Worm (Caenorhabditis elegans): ENCODE results near the gene nhr-43.

The nhr-43 gene

DNA sequence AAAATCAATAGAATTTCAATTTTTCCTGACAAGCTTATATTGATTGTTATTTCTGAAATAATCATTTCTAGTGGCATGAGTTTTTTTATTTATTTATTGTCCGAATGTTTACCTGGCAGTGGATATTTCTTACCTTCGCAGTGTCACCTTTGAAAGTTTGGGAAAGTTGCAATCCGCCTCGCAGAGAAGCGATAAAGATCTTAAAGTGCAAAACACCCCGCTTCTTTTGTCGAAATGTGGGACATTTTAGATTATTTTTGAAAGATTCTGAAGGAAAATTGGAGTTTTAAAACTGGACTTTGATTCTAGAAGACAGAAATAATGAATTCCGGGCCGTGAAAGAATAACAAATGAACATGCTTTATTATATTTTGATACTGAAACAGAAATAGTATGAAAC lies 9.3 kb downstream of the nhr-43 start:
- TF ChIP-seq pha-4 (tag; optimal IDR thresholded peaks at IDR 0.05) = no peak

DNA sequence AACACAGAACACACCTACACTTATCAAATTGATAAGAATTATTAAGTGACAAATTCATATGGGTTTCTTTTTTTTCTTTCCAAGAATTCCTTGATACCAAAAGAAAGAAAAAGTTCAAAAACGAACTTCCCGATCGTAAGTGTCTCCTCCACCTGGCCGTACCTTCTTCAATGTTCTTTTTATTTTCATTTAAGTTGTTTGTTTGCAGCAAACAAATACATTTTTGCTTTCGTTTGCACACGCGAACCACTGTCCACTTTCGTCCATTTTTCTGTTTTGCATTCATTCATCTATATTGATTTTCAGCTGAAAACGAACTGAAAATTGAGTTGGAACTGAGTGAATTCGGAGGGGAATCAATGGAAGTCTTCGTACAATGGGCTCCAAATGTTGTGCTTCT lies 12.3 kb downstream of the nhr-43 start, which contains the start of gene VZK822L.2:
VZK822L.2 (plus strand) TSS at position 301 of the 400 bp plus-strand sequence.
- TF ChIP-seq M03D4.4 (tag; optimal IDR thresholded peaks at IDR 0.05) (no peak), cnd-1 (tag; optimal IDR thresholded peaks at IDR 0.05) (no peak), hlh-1 (tag; optimal IDR thresholded peaks at IDR 0.05) (no peak)

DNA sequence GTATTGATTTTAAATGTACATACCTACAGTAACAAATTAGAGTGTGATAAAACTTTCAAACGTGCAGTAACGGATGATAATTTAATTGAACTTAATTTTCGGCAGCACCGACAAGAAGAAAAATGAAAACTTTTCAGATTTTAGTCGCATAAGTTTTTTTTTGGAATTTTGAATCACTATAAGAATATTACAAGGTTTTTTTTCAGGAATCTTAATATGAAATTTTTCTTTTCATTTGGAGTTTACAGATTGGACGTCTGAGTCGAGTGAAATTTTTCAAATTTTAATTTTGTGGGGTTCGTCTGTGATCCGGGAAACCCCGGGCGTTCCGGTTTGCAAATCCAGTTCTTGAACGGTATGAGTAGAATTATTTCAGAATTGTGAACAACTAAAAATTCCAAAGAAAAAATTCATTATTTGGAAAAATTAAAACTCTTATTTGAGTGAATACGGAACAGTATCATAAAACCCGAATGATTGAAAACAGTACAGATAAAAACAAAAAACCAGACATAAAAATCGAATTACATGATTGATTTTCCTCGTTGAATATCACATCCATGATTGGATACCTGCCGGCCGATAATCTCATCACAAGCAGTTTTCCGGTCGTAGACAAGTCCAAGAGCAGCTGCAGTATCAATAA lies 14.0 kb downstream of the nhr-43 start:
- TF ChIP-seq nhr-76 (tag; optimal IDR thresholded peaks at IDR 0.05) = no peak
- TF ChIP-seq zip-8 (tag; optimal IDR thresholded peaks at IDR 0.05) = no peak
- no peak for TF ChIP-seq nhr-237 (tag; optimal IDR thresholded peaks at IDR 0.05)

DNA sequence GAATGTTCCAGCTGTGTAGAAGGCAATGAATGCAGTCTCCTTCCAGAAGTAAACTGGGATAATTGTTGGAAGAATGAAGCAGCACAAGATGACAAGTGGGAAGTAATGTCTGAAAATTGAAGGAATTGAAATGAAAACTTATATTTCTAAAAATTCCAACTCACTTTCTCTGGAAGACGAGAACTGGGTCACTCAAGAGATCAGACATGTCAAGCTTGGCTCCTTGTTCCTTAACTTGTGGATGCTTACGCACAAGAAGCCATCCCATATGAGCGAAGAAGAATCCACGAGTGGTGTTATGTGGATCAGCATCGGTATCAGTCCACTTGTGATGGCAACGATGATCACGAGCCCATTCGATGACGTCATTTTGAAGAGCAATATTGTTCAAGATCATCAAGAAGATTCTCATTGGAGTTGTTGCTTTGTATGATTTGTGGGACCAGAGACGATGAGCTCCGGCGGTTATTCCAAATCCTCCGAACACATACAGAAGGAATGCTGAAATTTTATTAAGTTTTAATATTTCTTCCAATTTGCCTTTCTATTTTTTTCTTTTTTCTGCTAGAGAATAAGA lies 15.0 kb downstream of the nhr-43 start:
- TF ChIP-seq bed-3 (GFP tag; optimal IDR thresholded peaks at IDR 0.05) (no peak), blmp-1 (tag; optimal IDR thresholded peaks at IDR 0.05) (no peak), ceh-39 (tag; optimal IDR thresholded peaks at IDR 0.05) (no peak), M03D4.4 (tag; optimal IDR thresholded peaks at IDR 0.05) (no peak), lin-13 (tag; optimal IDR thresholded peaks at IDR 0.05) (no peak), unc-62 (GFP tag; optimal IDR thresholded peaks at IDR 0.05) (no peak), sptf-1 (tag; optimal IDR thresholded peaks at IDR 0.05) (no peak), ceh-43 (GFP tag; optimal IDR thresholded peaks at IDR 0.05) (no peak), cnd-1 (tag; optimal IDR thresholded peaks at IDR 0.05) (no peak), pha-4 (tag; optimal IDR thresholded peaks at IDR 0.05) (no peak), hlh-1 (tag; optimal IDR thresholded peaks at IDR 0.05) (no peak), elt-1 (tag; optimal IDR thresholded peaks at IDR 0.05; ENCODE audit: borderline replicate concordance, insufficient read depth) (no peak), ham-2 (GFP tag; optimal IDR thresholded peaks at IDR 0.05) (no peak), mab-5 (tag; optimal IDR thresholded peaks at IDR 0.05) (no peak), sem-2 (GFP tag; optimal IDR thresholded peaks at IDR 0.05) (no peak), nhr-28 (tag; optimal IDR thresholded peaks at IDR 0.05) (no peak)

DNA sequence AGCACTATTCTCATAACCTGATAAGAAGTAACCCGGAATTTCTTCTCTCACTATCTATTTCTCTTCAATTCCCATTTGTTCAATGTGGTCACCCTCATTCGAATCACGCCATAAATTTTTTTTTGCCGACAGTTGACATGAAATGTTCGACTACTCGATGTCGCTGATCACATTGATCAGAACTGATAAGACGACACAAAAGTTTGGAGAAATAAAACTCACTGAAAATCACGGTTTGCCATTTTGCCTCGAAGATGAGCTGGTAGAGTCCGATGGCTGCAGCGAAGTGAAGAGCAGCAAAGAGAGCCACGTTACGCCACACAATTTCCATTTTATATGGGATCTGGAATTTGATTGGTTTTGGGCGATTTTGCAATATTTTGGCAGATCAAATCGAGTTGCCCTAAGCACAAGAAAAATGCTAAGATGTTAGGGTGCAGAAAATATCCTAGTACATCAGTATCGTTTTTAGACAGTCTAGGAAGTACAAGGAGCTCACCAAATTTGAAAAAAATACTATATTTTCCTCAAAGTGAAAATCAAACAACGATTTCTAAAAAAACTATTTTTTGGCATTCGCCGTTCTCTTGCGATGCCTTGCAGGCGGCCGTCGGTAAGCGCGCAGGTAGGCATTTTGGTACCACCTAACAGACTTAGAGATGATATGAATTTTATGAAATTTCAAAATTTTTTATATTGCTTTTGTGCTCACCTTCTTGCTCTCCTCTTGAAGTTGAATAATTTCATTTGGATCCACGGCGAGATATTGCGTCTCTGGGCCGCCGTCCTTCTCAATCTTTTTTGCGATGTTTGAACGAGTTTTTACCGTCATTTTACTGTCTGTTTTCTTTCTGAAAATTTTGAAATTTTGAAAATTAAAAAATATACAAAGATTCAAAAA lies 15.7 kb downstream of the nhr-43 start, which contains the start of gene fat-6:
fat-6 (minus strand) TSS at position 851 of the 901 bp plus-strand sequence.
- no peak for TF ChIP-seq unc-120 (tag; optimal IDR thresholded peaks at IDR 0.05; ENCODE audit: poor library complexity, severe bottlenecking)
- no peak for TF ChIP-seq mab-5 (tag; optimal IDR thresholded peaks at IDR 0.05)
- TF ChIP-seq ceh-39 (tag; optimal IDR thresholded peaks at IDR 0.05) = no peak
- TF ChIP-seq nhr-2 (tag; optimal IDR thresholded peaks at IDR 0.05) = no peak
- no peak for TF ChIP-seq tbx-8 (GFP tag; optimal IDR thresholded peaks at IDR 0.05)
- no peak for TF ChIP-seq ztf-11 (tag; optimal IDR thresholded peaks at IDR 0.05)
- no peak for TF ChIP-seq lin-32 (GFP tag; optimal IDR thresholded peaks at IDR 0.05)
- TF ChIP-seq lsy-2 (tag; optimal IDR thresholded peaks at IDR 0.05) = no peak
- no peak for TF ChIP-seq elt-3 (tag; optimal IDR thresholded peaks at IDR 0.05)
- TF ChIP-seq cnd-1 (tag; optimal IDR thresholded peaks at IDR 0.05) = no peak
- no peak for TF ChIP-seq M03D4.4 (tag; optimal IDR thresholded peaks at IDR 0.05)
- TF ChIP-seq ceh-83 (GFP tag; optimal IDR thresholded peaks at IDR 0.05) = no peak
- no peak for TF ChIP-seq zip-8 (tag; optimal IDR thresholded peaks at IDR 0.05)
- TF ChIP-seq blmp-1 (tag; optimal IDR thresholded peaks at IDR 0.05) = no peak
- no peak for TF ChIP-seq unc-39 (tag; optimal IDR thresholded peaks at IDR 0.05)
- TF ChIP-seq sem-2 (GFP tag; optimal IDR thresholded peaks at IDR 0.05) = no peak
- no peak for TF ChIP-seq nhr-237 (tag; optimal IDR thresholded peaks at IDR 0.05)
- no peak for TF ChIP-seq sptf-1 (tag; optimal IDR thresholded peaks at IDR 0.05)
